Worm (Caenorhabditis elegans) whole organism, early embryonic: ENCODE measurements around the gene Y57A10B.6.
A peak's percentile ranks its signal among the peaks of the same experiment; 100 is the strongest.

Experiments used
- B0310.2 ChIP-seq: sonication (generic microtip); optimal IDR thresholded peaks from 2 replicates; lab custom pipeline; 2016; ENCODE audit warnings: mild to moderate bottlenecking, missing genetic modification characterization, missing compliant biosample characterization
- F13C5.2 ChIP-seq: sonication (generic microtip); optimal IDR thresholded peaks from 2 replicates; lab custom pipeline; 2017; ENCODE audit warnings: mild to moderate bottlenecking, missing genetic modification characterization, inconsistent platforms, missing compliant biosample characterization
- aly-1 ChIP-seq: sonication (generic microtip); optimal IDR thresholded peaks from 2 replicates; lab custom pipeline; 2016; ENCODE audit warnings: missing genetic modification characterization, missing compliant biosample characterization
- ama-1 ChIP-seq: fragments of 150-350 bp; optimal IDR thresholded peaks from 2 replicates; lab custom pipeline; 2014
- ceh-13 ChIP-seq: fragments of 200-800 bp; sonication (Bioruptor generic); optimal IDR thresholded peaks from 2 replicates; lab custom pipeline; 2018; ENCODE audit warnings: mild to moderate bottlenecking, missing genetic modification characterization, missing compliant biosample characterization
- ceh-36 ChIP-seq: sonication (generic microtip); optimal IDR thresholded peaks from 2 replicates; lab custom pipeline; 2016; ENCODE audit warnings: missing genetic modification characterization, inconsistent platforms, missing compliant biosample characterization
- ets-7 ChIP-seq: sonication (generic microtip); optimal IDR thresholded peaks from 2 replicates; lab custom pipeline; 2016; ENCODE audit warnings: missing genotype, missing genetic modification characterization, missing compliant biosample characterization
- flt-1 ChIP-seq: fragments of 200-800 bp; sonication (Bioruptor generic); IDR thresholded peaks from 2 replicates; pipeline ENCODE4 v1.3.6; 2022; ENCODE audit warnings: missing genetic modification characterization, missing compliant biosample characterization
- hmbx-1 ChIP-seq: sonication (generic microtip); optimal IDR thresholded peaks from 2 replicates; lab custom pipeline; 2016; ENCODE audit warnings: mild to moderate bottlenecking, missing genetic modification characterization, missing compliant biosample characterization
- hmg-4 ChIP-seq: fragments of 200-800 bp; sonication (Bioruptor generic); optimal IDR thresholded peaks from 2 replicates; lab custom pipeline; 2018; ENCODE audit warnings: mild to moderate bottlenecking, missing genetic modification characterization, missing compliant biosample characterization
- hnd-1 ChIP-seq: sonication (generic microtip); optimal IDR thresholded peaks from 2 replicates; lab custom pipeline; 2016; ENCODE audit warnings: missing genetic modification characterization, missing compliant biosample characterization
- pes-1 ChIP-seq: fragments of 200-800 bp; sonication (Bioruptor generic); IDR thresholded peaks from 2 replicates; pipeline ENCODE4 v1.3.6; 2022; ENCODE audit warnings: missing genetic modification reagents, missing genetic modification characterization, missing compliant biosample characterization
- scrt-1 ChIP-seq: fragments of 200-800 bp; sonication (Bioruptor generic); IDR thresholded peaks from 2 replicates; pipeline ENCODE4 v1.3.6; 2022; ENCODE audit warnings: missing genetic modification characterization, missing compliant biosample characterization
- sea-1 ChIP-seq: fragments of 200-800 bp; sonication (Bioruptor generic); conservative IDR thresholded peaks from 2 replicates; pipeline ENCODE4 v1.3.6; 2022; ENCODE audit warnings: missing genetic modification characterization, missing compliant biosample characterization
- tbx-11 ChIP-seq: fragments of 200-800 bp; sonication (Bioruptor generic); IDR thresholded peaks from 2 replicates; pipeline ENCODE4 v1.3.6; 2022; ENCODE audit warnings: missing genetic modification characterization, missing compliant biosample characterization
- tbx-37 ChIP-seq: fragments of 200-800 bp; sonication (Bioruptor generic); conservative IDR thresholded peaks from 2 replicates; pipeline ENCODE4 v1.3.6; 2022; ENCODE audit warnings: missing genetic modification reagents, missing genetic modification characterization, missing compliant biosample characterization
- tra-4 ChIP-seq: sonication (generic microtip); optimal IDR thresholded peaks from 2 replicates; lab custom pipeline; 2017; ENCODE audit warnings: missing genetic modification characterization, missing compliant biosample characterization

Gene Y57A10B.6

ce11 chrII:12389783-12390182 lies at the start of gene Y57A10B.6:
Gene Y57A10B.6 (plus strand): TSS chrII:12390083.
- TF ChIP-seq F13C5.2 (tag; lab: Kevin White, UChicago) (no peak), ceh-36 (tag; lab: Kevin White, UChicago) (no peak), hmg-4 (GFP tag; lab: Kevin White, UChicago) (no peak), hmbx-1 (tag; lab: Kevin White, UChicago) (no peak), tra-4 (tag; lab: Kevin White, UChicago) (no peak), pes-1 (no peak), sea-1 (GFP tag; lab: Robert Waterston, UW) (no peak), flt-1 (GFP tag; lab: Robert Waterston, UW) (no peak), hnd-1 (tag; lab: Kevin White, UChicago) (no peak), aly-1 (tag; lab: Kevin White, UChicago) (no peak)

ce11 chrII:12341566-12342223 lies 48.2 kb upstream of the Y57A10B.6 start:
- TF ChIP-seq tra-4 (tag; lab: Kevin White, UChicago) (no peak), ceh-13 (GFP tag; lab: Kevin White, UChicago) (no peak), sea-1 (GFP tag; lab: Robert Waterston, UW) (no peak), hmg-4 (GFP tag; lab: Kevin White, UChicago) (no peak), hmbx-1 (tag; lab: Kevin White, UChicago) (no peak), ets-7 (tag; lab: Kevin White, UChicago) (no peak), ceh-36 (tag; lab: Kevin White, UChicago) (no peak), flt-1 (GFP tag; lab: Robert Waterston, UW) (no peak), pes-1 (no peak), hnd-1 (tag; lab: Kevin White, UChicago) (no peak), tbx-11 (GFP tag; lab: Robert Waterston, UW) (no peak), B0310.2 (tag; lab: Kevin White, UChicago) (no peak), ama-1 (lab: Kevin White, UChicago) (no peak), tbx-37 (GFP tag; lab: Robert Waterston, UW) (no peak), scrt-1 (GFP tag; lab: Robert Waterston, UW) (no peak), F13C5.2 (tag; lab: Kevin White, UChicago) (no peak), aly-1 (tag; lab: Kevin White, UChicago) (no peak)

- no peak for TF ChIP-seq scrt-1 (GFP tag; lab: Robert Waterston, UW)
- no peak for TF ChIP-seq B0310.2 (tag; lab: Kevin White, UChicago)
- TF ChIP-seq flt-1 (GFP tag; lab: Robert Waterston, UW): no peak
- TF ChIP-seq tra-4 (tag; lab: Kevin White, UChicago): no peak
- no peak for TF ChIP-seq tbx-11 (GFP tag; lab: Robert Waterston, UW)
- TF ChIP-seq F13C5.2 (tag; lab: Kevin White, UChicago): no peak
- TF ChIP-seq aly-1 (tag; lab: Kevin White, UChicago): no peak
- no peak for TF ChIP-seq ceh-13 (GFP tag; lab: Kevin White, UChicago)
- no peak for TF ChIP-seq ama-1 (lab: Kevin White, UChicago)
- TF ChIP-seq hmbx-1 (tag; lab: Kevin White, UChicago): no peak
- TF ChIP-seq hmg-4 (GFP tag; lab: Kevin White, UChicago): no peak
- TF ChIP-seq pes-1: no peak
- no peak for TF ChIP-seq hnd-1 (tag; lab: Kevin White, UChicago)
- TF ChIP-seq ceh-36 (tag; lab: Kevin White, UChicago): no peak
- TF ChIP-seq sea-1 (GFP tag; lab: Robert Waterston, UW): no peak
- no peak for TF ChIP-seq tbx-37 (GFP tag; lab: Robert Waterston, UW)
- no peak for TF ChIP-seq ets-7 (tag; lab: Kevin White, UChicago)
Measured at ce11 chrII:12342928-12343327, 47.0 kb upstream of the Y57A10B.6 start.

DNA sequence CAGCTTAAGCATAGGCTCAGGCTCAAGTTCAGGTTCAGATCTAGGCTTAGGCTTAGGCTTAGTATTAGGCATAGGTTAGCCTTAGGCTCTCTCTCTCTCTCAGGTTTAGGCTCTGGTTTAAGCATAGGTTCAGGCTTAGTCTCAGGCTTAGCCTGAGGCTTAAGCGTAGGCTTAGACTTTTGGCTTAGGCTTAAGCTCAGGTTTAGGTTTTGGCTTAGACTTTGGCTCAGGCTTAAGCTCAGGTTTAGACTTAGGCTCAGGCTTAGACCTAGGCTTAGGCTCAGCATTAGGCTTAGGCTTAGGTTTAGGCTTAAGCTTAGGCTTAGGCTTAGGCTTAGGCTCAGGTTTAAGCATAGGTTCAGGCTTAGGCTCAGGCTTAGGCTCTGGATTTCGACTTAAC lies 46.2 kb upstream of the Y57A10B.6 start:
- TF ChIP-seq ceh-36 (tag; lab: Kevin White, UChicago) (peak; percentile 77), B0310.2 (tag; lab: Kevin White, UChicago) (no peak)

DNA sequence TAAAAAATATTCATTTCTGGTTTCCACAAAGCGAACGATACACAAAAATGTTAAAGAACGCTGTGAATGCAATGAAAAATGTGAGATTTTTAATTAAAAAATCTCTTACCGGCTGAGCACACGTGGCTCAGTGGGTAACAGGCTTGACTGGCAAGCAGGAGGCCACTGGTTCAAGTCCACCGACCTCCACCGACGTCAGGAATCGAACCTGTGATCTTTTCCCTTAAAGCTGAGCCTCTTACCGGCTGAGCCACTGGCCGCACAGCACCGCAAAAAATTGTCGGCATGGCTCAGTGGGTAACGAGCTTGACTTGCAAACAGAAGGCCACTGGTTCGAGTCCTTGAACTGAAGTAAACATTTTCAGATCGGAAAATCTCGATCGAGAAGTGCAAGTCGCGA lies 45.1 kb upstream of the Y57A10B.6 start, which contains the start of gene C44C11.6:
Gene C44C11.6 (plus strand): TSS at position 23 of the 400 bp plus-strand sequence.
- no peak for TF ChIP-seq scrt-1 (GFP tag; lab: Robert Waterston, UW)
- TF ChIP-seq tbx-11 (GFP tag; lab: Robert Waterston, UW): no peak
- TF ChIP-seq pes-1: 0 out of 2 replicates have a peak, but pooled peaks have one; percentile 34
- TF ChIP-seq flt-1 (GFP tag; lab: Robert Waterston, UW): no peak
- TF ChIP-seq sea-1 (GFP tag; lab: Robert Waterston, UW): no peak
- no peak for TF ChIP-seq ceh-13 (GFP tag; lab: Kevin White, UChicago)

- no peak for TF ChIP-seq ama-1 (lab: Kevin White, UChicago)
- TF ChIP-seq sea-1 (GFP tag; lab: Robert Waterston, UW): no peak
Measured at ce11 chrII:12346289-12346989, 43.4 kb upstream of the Y57A10B.6 start.

DNA sequence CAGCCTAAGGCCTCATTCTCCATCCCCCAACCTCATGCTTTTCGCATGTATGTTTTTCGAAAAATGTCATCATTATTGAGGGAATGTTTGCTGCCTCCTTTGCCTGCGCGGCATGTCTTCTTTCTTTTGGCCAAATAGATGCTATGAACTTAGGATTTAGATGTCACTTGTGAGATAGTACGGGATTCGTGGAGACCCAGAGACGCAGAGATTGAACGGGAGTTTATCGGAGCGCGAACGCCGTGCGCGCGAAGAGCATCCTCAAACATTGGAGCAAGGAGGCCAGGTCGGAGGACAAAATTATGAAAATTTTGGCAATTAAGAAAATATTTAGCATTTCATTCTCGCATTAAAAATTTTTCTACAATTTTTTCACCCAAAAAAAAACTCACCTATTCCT lies 40.9 kb upstream of the Y57A10B.6 start:
- TF ChIP-seq ets-7 (tag; lab: Kevin White, UChicago) (no peak), hmg-4 (GFP tag; lab: Kevin White, UChicago) (no peak), tra-4 (tag; lab: Kevin White, UChicago) (no peak), F13C5.2 (tag; lab: Kevin White, UChicago) (no peak), B0310.2 (tag; lab: Kevin White, UChicago) (no peak), tbx-37 (GFP tag; lab: Robert Waterston, UW) (no peak), ceh-13 (GFP tag; lab: Kevin White, UChicago) (no peak), ceh-36 (tag; lab: Kevin White, UChicago) (no peak)
